Fruit fly (Drosophila melanogaster): Measurements from ENCODE around the gene Tim9a.

Gene Tim9a

dm6 chrX:13391174-13392040 lies 6.4 kb downstream of the Tim9a start (continued):
- TF ChIP-seq cwo (GFP tag; optimal IDR thresholded peaks at IDR 0.05) (peak; percentile 61), kah (GFP tag; optimal IDR thresholded peaks at IDR 0.05) (no peak), CG7786 (GFP tag; optimal IDR thresholded peaks at IDR 0.05) (peak; percentile 79), Med (GFP tag) (peak; percentile 92), al (GFP tag; IDR thresholded peaks at IDR 0.05) (peak; percentile 73), dmrt99B (tag; optimal IDR thresholded peaks at IDR 0.05) (peak; percentile 13), vfl (GFP tag; optimal IDR thresholded peaks at IDR 0.05) (peak; percentile 51), CG10274 (GFP tag; optimal IDR thresholded peaks at IDR 0.05) (peak; percentile 54), CG6272 (GFP tag; IDR thresholded peaks at IDR 0.05) (peak; percentile 8; the same call in 1 of the 2 replicates), Fer2 (tag; optimal IDR thresholded peaks at IDR 0.05) (no peak), CG3995 (GFP tag; optimal IDR thresholded peaks at IDR 0.05) (peak; percentile 30), CG12769 (tag; optimal IDR thresholded peaks at IDR 0.05) (peak; percentile 47), CG12219 (GFP tag; optimal IDR thresholded peaks at IDR 0.05) (peak; percentile 1), emc (GFP tag; optimal IDR thresholded peaks at IDR 0.05) (peak; percentile 39), PHDP (tag; optimal IDR thresholded peaks at IDR 0.05) (peak; percentile 40), mam (GFP tag; optimal IDR thresholded peaks at IDR 0.05) (peak; percentile 77), CG9609 (GFP tag; optimal IDR thresholded peaks at IDR 0.05) (peak; percentile 68), CG13624 (GFP tag; optimal IDR thresholded peaks at IDR 0.05) (peak; percentile 66), HmgZ (tag; optimal IDR thresholded peaks at IDR 0.05) (peak; percentile 31), ATbp (GFP tag; optimal IDR thresholded peaks at IDR 0.05) (no peak), tx (GFP tag; optimal IDR thresholded peaks at IDR 0.05) (peak; percentile 50), CG2678 (tag; optimal IDR thresholded peaks at IDR 0.05) (peak; percentile 77), Myb (GFP tag; optimal IDR thresholded peaks at IDR 0.05) (peak; percentile 54), CG12744 (GFP tag; optimal IDR thresholded peaks at IDR 0.05) (peak; percentile 40), CG11560 (tag; IDR thresholded peaks at IDR 0.05) (peak; percentile 46; the same call in 1 of the 3 replicates), otp (GFP tag; IDR thresholded peaks at IDR 0.05) (0 out of 3 replicates have a peak, but pooled peaks have one; percentile 14), CG12391 (tag; optimal IDR thresholded peaks at IDR 0.05) (peak; percentile 22), Ets65A (GFP tag) (peak; percentile 93), CG3163 (GFP tag; optimal IDR thresholded peaks at IDR 0.05) (peak; percentile 39), Hmr (GFP tag; optimal IDR thresholded peaks at IDR 0.05) (peak; percentile 71), CG4404 (GFP tag; IDR thresholded peaks at IDR 0.05) (peak; percentile 60), run (tag; optimal IDR thresholded peaks at IDR 0.05) (no peak), CG12659 (GFP tag; optimal IDR thresholded peaks at IDR 0.05) (peak; percentile 30), CG14710 (tag; optimal IDR thresholded peaks at IDR 0.05) (no peak), Bteb2 (GFP tag; optimal IDR thresholded peaks at IDR 0.05) (peak; percentile 41), eyg (GFP tag; optimal IDR thresholded peaks at IDR 0.05) (peak; percentile 12), exex (tag; optimal IDR thresholded peaks at IDR 0.05) (peak; percentile 3), CG8290 (GFP tag; optimal IDR thresholded peaks at IDR 0.05) (no peak), CG8290 (tag; optimal IDR thresholded peaks at IDR 0.05) (peak in 1 of 2 experiments; percentile 55), Mrtf (GFP tag; IDR thresholded peaks at IDR 0.05) (0 out of 3 replicates have a peak, but pooled peaks have one; percentile 12), cg (GFP tag; optimal IDR thresholded peaks at IDR 0.05) (peak; percentile 5), repo (GFP tag; optimal IDR thresholded peaks at IDR 0.05) (no peak), Taf1 (GFP tag; IDR thresholded peaks at IDR 0.05) (peak; percentile 25; the same call in 1 of the 2 replicates), CG10147 (GFP tag; optimal IDR thresholded peaks at IDR 0.05) (peak; percentile 75), her (GFP tag; optimal IDR thresholded peaks at IDR 0.05) (peak; percentile 59), luna (GFP tag; optimal IDR thresholded peaks at IDR 0.05) (peak; percentile 37), abd-A (tag; optimal IDR thresholded peaks at IDR 0.05) (no peak), toy (GFP tag; IDR thresholded peaks at IDR 0.05) (no peak), Chrac-16 (GFP tag; optimal IDR thresholded peaks at IDR 0.05) (peak; percentile 36)
